Worm (Caenorhabditis elegans) whole organism, L2 larva: ENCODE measurements around the gene M60.7.

Source experiments
- R02D3.7 ChIP-seq: fragments of 150-350 bp; optimal IDR thresholded peaks from 2 replicates; lab custom pipeline; 2014; ENCODE audit warnings: missing biosample characterization, missing genetic modification characterization
- aly-2 ChIP-seq: fragments of 150-350 bp; optimal IDR thresholded peaks from 2 replicates; lab custom pipeline; 2014; ENCODE audit warnings: missing biosample characterization, missing genetic modification characterization
- ama-1 ChIP-seq: fragments of 150-350 bp; optimal IDR thresholded peaks from 2 replicates; lab custom pipeline; 2018; ENCODE audit warnings: inconsistent platforms
- lin-13 ChIP-seq: fragments of 150-350 bp; optimal IDR thresholded peaks from 2 replicates; lab custom pipeline; 2014; ENCODE audit warnings: missing biosample characterization, missing genetic modification reagents, missing genetic modification characterization
- lsy-2 ChIP-seq, 2 experiments: fragments of 150-350 bp in 1 of 2; sonication (generic microtip) in 1 of 2; optimal IDR thresholded peaks; 2 replicates each; lab custom pipeline; 2014 to 2017; ENCODE audit warnings: missing biosample characterization in 2 of 2, missing genetic modification characterization in 2 of 2
- nhr-10 ChIP-seq: sonication (generic microtip); optimal IDR thresholded peaks from 2 replicates; lab custom pipeline; 2017; ENCODE audit warnings: missing biosample characterization, missing genetic modification characterization
- nhr-11 ChIP-seq: fragments of 150-350 bp; optimal IDR thresholded peaks from 2 replicates; lab custom pipeline; 2014; ENCODE audit warnings: missing biosample characterization, missing genetic modification characterization
- nhr-21 ChIP-seq: fragments of 150-350 bp; optimal IDR thresholded peaks from 2 replicates; lab custom pipeline; 2014; ENCODE audit warnings: missing biosample characterization, missing genetic modification characterization
- nhr-6 ChIP-seq: fragments of 150-350 bp; optimal IDR thresholded peaks from 2 replicates; lab custom pipeline; 2014; ENCODE audit warnings: missing biosample characterization, missing genetic modification characterization
- snpc-4 ChIP-seq: fragments of 150-350 bp; optimal IDR thresholded peaks from 2 replicates; lab custom pipeline; 2014; ENCODE audit warnings: missing biosample characterization, missing genetic modification characterization
- unc-62 ChIP-seq: fragments of 150-350 bp; optimal IDR thresholded peaks from 2 replicates; lab custom pipeline; 2014; ENCODE audit warnings: missing biosample characterization, missing genetic modification reagents, missing genetic modification characterization
- zag-1 ChIP-seq: fragments of 150-350 bp; optimal IDR thresholded peaks from 2 replicates; lab custom pipeline; 2014; ENCODE audit warnings: missing biosample characterization, missing genetic modification characterization
- ztf-11 ChIP-seq: sonication (generic microtip); optimal IDR thresholded peaks from 2 replicates; lab custom pipeline; 2017; ENCODE audit warnings: missing biosample characterization, missing genetic modification characterization

ce11 chrX:8257687-8258086 lies 3.3 kb downstream of the M60.7 start:
- no peak for TF ChIP-seq lin-13 (GFP tag; lab: Kevin White, UChicago)
- TF ChIP-seq ztf-11 (tag; lab: Kevin White, UChicago), result no peak
- no peak for TF ChIP-seq nhr-6
- no peak for TF ChIP-seq ama-1 (lab: Kevin White, UChicago)
- TF ChIP-seq lsy-2 (tag; optimal IDR thresholded peaks at IDR 0.05; lab: Kevin White, UChicago), result no peak
- no peak for TF ChIP-seq unc-62 (GFP tag; lab: Kevin White, UChicago)
- TF ChIP-seq nhr-21, result no peak
- no peak for TF ChIP-seq aly-2 (tag; lab: Kevin White, UChicago)
- no peak for TF ChIP-seq nhr-10 (tag; lab: Kevin White, UChicago)
- TF ChIP-seq zag-1, result no peak
- no peak for TF ChIP-seq snpc-4 (tag; lab: Kevin White, UChicago)
- TF ChIP-seq nhr-11 (tag; lab: Kevin White, UChicago), result no peak
- TF ChIP-seq R02D3.7 (tag; lab: Kevin White, UChicago), result no peak
